Fruit fly (Drosophila melanogaster) S2 (cell line): ENCODE results near the gene Wnt5.

ENCODE experiments used
- CG8478 ChIP-seq: fragments of >200 bp; optimal IDR thresholded peaks from 2 replicates; lab custom pipeline; 2018
- CTCF ChIP-seq, 2 experiments: fragments of >200 bp; optimal IDR thresholded peaks; 2 replicates each; lab custom pipeline; 2018

- TF ChIP-seq CG8478 (lab: Kevin White, UChicago) (no peak), CTCF (optimal IDR thresholded peaks at IDR 0.05; lab: Kevin White, UChicago) (peak; percentile 52 to 73)
Measured at dm6 chrX:18515205-18515921, 10.2 kb upstream of the Wnt5 start, which contains the start of the genes Bx and HisRS.
